Fruit fly (Drosophila melanogaster) whole organism, adult: ENCODE results near the gene Dhc62B.

ENCODE experiments used
- CG11617 ChIP-seq: fragments of 200-800 bp; sonication (Bioruptor generic); optimal IDR thresholded peaks from 2 replicates; lab custom pipeline; 2017; ENCODE audit warnings: mild to moderate bottlenecking, missing biosample characterization, missing genetic modification reagents, missing genetic modification characterization
- CG12768 ChIP-seq: fragments of 200-800 bp; sonication (Bioruptor generic); optimal IDR thresholded peaks from 2 replicates; lab custom pipeline; 2017; ENCODE audit warnings: missing biosample characterization, missing genetic modification characterization, mild to moderate bottlenecking, moderate library complexity, missing genetic modification reagents
- CG1620 ChIP-seq: fragments of 200-800 bp; sonication (Bioruptor generic); optimal IDR thresholded peaks from 2 replicates; lab custom pipeline; 2016; ENCODE audit warnings: missing biosample characterization, missing genetic modification characterization
- CG5204 ChIP-seq: fragments of 200-800 bp; sonication (Bioruptor generic); optimal IDR thresholded peaks from 2 replicates; lab custom pipeline; 2016; ENCODE audit warnings: missing biosample characterization, missing genetic modification characterization
- bab1 ChIP-seq: fragments of 200-800 bp; sonication (Bioruptor generic); optimal IDR thresholded peaks from 3 replicates; lab custom pipeline; 2019; ENCODE audit warnings: missing biosample characterization, mild to moderate bottlenecking, missing genetic modification characterization, moderate library complexity
- tj ChIP-seq: fragments of 200-800 bp; sonication (Bioruptor generic); optimal IDR thresholded peaks from 3 replicates; lab custom pipeline; 2017; ENCODE audit warnings: missing biosample characterization, mild to moderate bottlenecking, missing genetic modification characterization, moderate library complexity

DNA sequence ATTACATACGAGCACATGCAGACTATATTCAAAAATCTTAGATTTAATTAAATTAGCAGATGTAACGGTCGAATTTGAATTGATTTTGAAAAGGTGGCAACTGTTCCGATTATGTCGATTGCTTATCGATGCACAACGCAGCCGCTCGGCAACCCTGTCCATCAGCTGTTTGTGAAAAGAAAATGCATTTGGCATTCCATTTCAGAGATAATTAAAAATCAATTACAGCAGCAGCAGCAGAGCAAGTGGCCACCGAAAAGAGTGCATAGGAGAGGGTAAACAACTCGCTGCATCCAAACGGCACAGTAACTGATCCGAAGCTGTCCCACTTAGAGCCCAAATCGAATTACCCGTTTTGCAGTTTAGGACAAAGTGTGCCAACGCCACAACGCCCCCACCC lies 27.1 kb upstream of the Dhc62B start, which contains the start of gene Patj:
- TF ChIP-seq CG11617 (GFP tag; lab: Kevin White, UChicago) = no peak
- peak; percentile 39 for TF ChIP-seq bab1
- TF ChIP-seq CG12768 (GFP tag; lab: Kevin White, UChicago) = no peak
- TF ChIP-seq tj (GFP tag; lab: Kevin White, UChicago) = no peak
- TF ChIP-seq CG1620 (GFP tag; lab: Kevin White, UChicago) = no peak
- no peak for TF ChIP-seq CG5204 (GFP tag; lab: Kevin White, UChicago)
